Worm (Caenorhabditis elegans): Measurements from ENCODE around the gene snf-11.

The snf-11 gene

DNA sequence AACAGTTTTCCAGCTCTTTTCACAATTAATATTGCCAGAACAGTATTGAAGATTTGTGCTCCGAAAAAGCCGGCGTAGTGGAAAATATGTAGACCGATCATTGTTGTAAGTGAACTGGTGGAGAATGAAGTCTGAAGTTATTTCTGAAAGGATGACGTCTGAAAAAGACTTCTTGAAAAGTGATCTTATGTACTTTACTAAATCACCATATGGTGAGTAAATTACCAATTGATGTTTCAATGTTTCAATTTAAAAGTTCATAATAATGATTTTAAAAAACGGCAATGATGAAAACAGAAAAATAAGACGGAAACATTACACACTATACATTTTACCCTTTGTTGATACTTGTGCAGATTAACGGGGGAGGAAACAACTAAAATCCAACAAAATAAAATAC, 15.5 kb upstream of the snf-11 start, which contains the start of gene str-141:
Gene str-141, minus strand, starts transcription at position 101 of the 400 bp plus-strand sequence.
- TF ChIP-seq lsy-2 (tag; optimal IDR thresholded peaks at IDR 0.05) (no peak), mab-5 (tag; optimal IDR thresholded peaks at IDR 0.05) (no peak), elt-1 (tag; optimal IDR thresholded peaks at IDR 0.05; ENCODE audit: borderline replicate concordance, insufficient read depth) (no peak), ceh-43 (GFP tag; optimal IDR thresholded peaks at IDR 0.05) (no peak)

ce11 chrV:11321719-11322118, 13.5 kb upstream of the snf-11 start, which contains the start of gene F47G9.4:
F47G9.4 (minus strand) TSS chrV:11321816.
- TF ChIP-seq hlh-1 (tag; optimal IDR thresholded peaks at IDR 0.05): peak; percentile 48
- TF ChIP-seq nhr-12 (tag; optimal IDR thresholded peaks at IDR 0.05): no peak
- TF ChIP-seq mep-1 (tag; optimal IDR thresholded peaks at IDR 0.05): no peak
- TF ChIP-seq zip-8 (tag; optimal IDR thresholded peaks at IDR 0.05): no peak
- TF ChIP-seq blmp-1 (tag; optimal IDR thresholded peaks at IDR 0.05): no peak
- TF ChIP-seq unc-120 (tag; optimal IDR thresholded peaks at IDR 0.05; ENCODE audit: poor library complexity, severe bottlenecking): peak; percentile 19
- peak; percentile 40 for TF ChIP-seq pha-4 (tag; optimal IDR thresholded peaks at IDR 0.05)
- no peak for TF ChIP-seq mls-2 (tag; optimal IDR thresholded peaks at IDR 0.05)

ce11 chrV:11320860-11321259, 12.6 kb upstream of the snf-11 start:
- TF ChIP-seq unc-120 (tag; optimal IDR thresholded peaks at IDR 0.05; ENCODE audit: poor library complexity, severe bottlenecking): no peak
- no peak for TF ChIP-seq ceh-83 (GFP tag; optimal IDR thresholded peaks at IDR 0.05)
- no peak for TF ChIP-seq tbx-8 (GFP tag; optimal IDR thresholded peaks at IDR 0.05)
- no peak for TF ChIP-seq cnd-1 (tag; optimal IDR thresholded peaks at IDR 0.05)
- no peak for TF ChIP-seq nhr-76 (tag; optimal IDR thresholded peaks at IDR 0.05)
- no peak for TF ChIP-seq elt-3 (tag; optimal IDR thresholded peaks at IDR 0.05)
- no peak for TF ChIP-seq mab-5 (tag; optimal IDR thresholded peaks at IDR 0.05)
- no peak for TF ChIP-seq sptf-1 (tag; optimal IDR thresholded peaks at IDR 0.05)
- no peak for TF ChIP-seq hlh-1 (tag; optimal IDR thresholded peaks at IDR 0.05)
- TF ChIP-seq nhr-237 (tag; optimal IDR thresholded peaks at IDR 0.05): no peak
- no peak for TF ChIP-seq ham-2 (GFP tag; optimal IDR thresholded peaks at IDR 0.05)
- TF ChIP-seq mep-1 (tag; optimal IDR thresholded peaks at IDR 0.05): no peak
- no peak for TF ChIP-seq blmp-1 (tag; optimal IDR thresholded peaks at IDR 0.05)
- no peak for TF ChIP-seq unc-39 (tag; optimal IDR thresholded peaks at IDR 0.05)
- no peak for TF ChIP-seq unc-62 (GFP tag; optimal IDR thresholded peaks at IDR 0.05)

DNA sequence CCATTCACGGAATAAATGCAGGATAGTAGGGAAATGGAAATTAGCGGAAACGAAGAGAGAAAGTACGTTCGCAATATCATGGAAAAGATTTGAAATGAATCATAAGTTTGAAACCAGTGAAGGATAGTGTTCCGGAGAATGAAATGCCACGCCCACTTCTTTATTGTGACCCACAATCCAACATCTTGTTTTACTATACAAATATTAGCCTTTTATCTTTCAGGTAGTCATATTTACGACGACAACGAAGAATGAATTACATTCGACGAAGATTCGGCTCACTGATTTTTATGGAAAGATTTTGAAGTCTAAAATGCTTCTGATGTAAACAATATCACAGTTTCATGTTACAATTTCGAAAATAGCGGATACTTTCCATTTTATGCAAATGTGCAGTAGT, 8.6 kb upstream of the snf-11 start, which contains the start of gene cutl-18:
Gene cutl-18, minus strand, starts transcription at position 101 of the 400 bp plus-strand sequence.
- TF ChIP-seq ztf-11 (tag; optimal IDR thresholded peaks at IDR 0.05) (no peak), nhr-76 (tag; optimal IDR thresholded peaks at IDR 0.05) (no peak), ceh-39 (tag; optimal IDR thresholded peaks at IDR 0.05) (no peak), lin-32 (GFP tag; optimal IDR thresholded peaks at IDR 0.05) (no peak), blmp-1 (tag; optimal IDR thresholded peaks at IDR 0.05) (no peak), zip-8 (tag; optimal IDR thresholded peaks at IDR 0.05) (no peak), flh-1 (GFP tag; optimal IDR thresholded peaks at IDR 0.05) (no peak), elt-3 (tag; optimal IDR thresholded peaks at IDR 0.05) (no peak), snpc-4 (tag; optimal IDR thresholded peaks at IDR 0.05) (no peak), mab-5 (tag; optimal IDR thresholded peaks at IDR 0.05) (no peak), lsy-2 (tag; optimal IDR thresholded peaks at IDR 0.05) (no peak), nhr-12 (tag; optimal IDR thresholded peaks at IDR 0.05) (no peak), unc-120 (tag; optimal IDR thresholded peaks at IDR 0.05; ENCODE audit: poor library complexity, severe bottlenecking) (no peak), nhr-2 (tag; optimal IDR thresholded peaks at IDR 0.05) (no peak)

DNA sequence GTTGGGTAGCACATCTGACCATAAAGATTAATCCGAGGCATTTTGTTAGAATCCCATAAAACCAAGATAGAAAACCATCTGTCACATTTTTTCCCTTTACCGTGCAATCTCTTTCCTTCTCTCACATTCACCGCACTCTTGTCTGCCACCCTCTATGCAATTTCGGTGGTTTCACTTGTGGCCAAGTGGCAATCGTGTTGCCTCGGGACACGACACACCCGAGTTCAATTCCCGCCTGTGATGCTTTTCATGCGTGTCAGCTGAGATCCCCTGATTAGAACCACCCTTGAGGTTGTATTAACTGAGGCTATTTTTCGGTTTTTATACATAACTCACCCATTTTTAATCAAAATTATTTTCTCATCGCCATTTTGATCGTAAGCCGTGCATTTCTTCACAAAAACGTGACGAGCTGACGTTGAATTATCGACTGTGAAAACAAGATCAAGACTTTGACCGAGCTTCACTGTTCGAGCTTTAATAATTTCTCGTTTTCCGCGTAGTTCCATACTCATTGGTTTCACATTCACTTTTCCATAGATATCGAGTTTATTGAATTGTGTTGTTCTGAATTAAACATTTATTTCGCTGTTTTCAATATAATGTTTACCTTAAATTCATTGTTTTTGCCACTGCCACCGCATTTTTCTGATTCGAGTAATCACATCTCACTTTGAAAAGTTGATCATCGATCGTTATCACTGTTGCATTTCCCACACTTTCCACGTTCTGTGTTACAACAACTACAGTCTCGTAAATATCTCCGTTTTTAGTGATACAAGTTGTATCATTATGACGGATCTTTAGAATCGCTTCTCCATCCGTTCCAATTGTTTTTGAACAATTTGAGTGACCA, 6.0 kb upstream of the snf-11 start:
- TF ChIP-seq tbx-8 (GFP tag; optimal IDR thresholded peaks at IDR 0.05) (peak; percentile 99), bed-3 (GFP tag; optimal IDR thresholded peaks at IDR 0.05) (peak; percentile 98), sptf-1 (tag; optimal IDR thresholded peaks at IDR 0.05) (peak; percentile 99), mep-1 (tag; optimal IDR thresholded peaks at IDR 0.05) (peak; percentile 94), M03D4.4 (tag; optimal IDR thresholded peaks at IDR 0.05) (peak; percentile 99), ceh-39 (tag; optimal IDR thresholded peaks at IDR 0.05) (peak; percentile 52), lsy-2 (tag; optimal IDR thresholded peaks at IDR 0.05) (peak; percentile 75), mab-5 (tag; optimal IDR thresholded peaks at IDR 0.05) (peak; percentile 74), ham-2 (GFP tag; optimal IDR thresholded peaks at IDR 0.05) (peak; percentile 99), cnd-1 (tag; optimal IDR thresholded peaks at IDR 0.05) (peak; percentile 99), lin-32 (GFP tag; optimal IDR thresholded peaks at IDR 0.05) (peak; percentile 100), blmp-1 (tag; optimal IDR thresholded peaks at IDR 0.05) (peak; percentile 77), pha-4 (tag; optimal IDR thresholded peaks at IDR 0.05) (peak; percentile 83), nhr-2 (tag; optimal IDR thresholded peaks at IDR 0.05) (peak; percentile 27), ceh-43 (GFP tag; optimal IDR thresholded peaks at IDR 0.05) (peak; percentile 98), unc-120 (tag; optimal IDR thresholded peaks at IDR 0.05; ENCODE audit: poor library complexity, severe bottlenecking) (peak; percentile 98), ztf-11 (tag; optimal IDR thresholded peaks at IDR 0.05) (peak; percentile 98), elt-1 (tag; optimal IDR thresholded peaks at IDR 0.05; ENCODE audit: borderline replicate concordance, insufficient read depth) (peak; percentile 83), nhr-76 (tag; optimal IDR thresholded peaks at IDR 0.05) (peak; percentile 81), ceh-83 (GFP tag; optimal IDR thresholded peaks at IDR 0.05) (peak; percentile 100), nhr-28 (tag; optimal IDR thresholded peaks at IDR 0.05) (peak; percentile 92), elt-3 (tag; optimal IDR thresholded peaks at IDR 0.05) (peak; percentile 91), hlh-1 (tag; optimal IDR thresholded peaks at IDR 0.05) (peak; percentile 96), zip-8 (tag; optimal IDR thresholded peaks at IDR 0.05) (no peak), ces-1 (GFP tag; optimal IDR thresholded peaks at IDR 0.05) (no peak), lin-13 (tag; optimal IDR thresholded peaks at IDR 0.05) (peak; percentile 95), drap-1 (GFP tag; optimal IDR thresholded peaks at IDR 0.05) (peak; percentile 100), unc-39 (tag; optimal IDR thresholded peaks at IDR 0.05) (peak; percentile 100), flh-1 (GFP tag; optimal IDR thresholded peaks at IDR 0.05) (peak; percentile 98), unc-62 (GFP tag; optimal IDR thresholded peaks at IDR 0.05) (peak; percentile 91), mls-2 (tag; optimal IDR thresholded peaks at IDR 0.05) (peak; percentile 100)
